Worm (Caenorhabditis elegans): ENCODE results near the gene F14D2.7.
"Not testable (repeated sequence)": the region's sequence is repeated elsewhere in the genome, so short reads cannot be mapped to it uniquely, and the experiment has no call there.

Gene F14D2.7

ce11 chrII:3299457-3299856 lies 39.0 kb downstream of the F14D2.7 start, which contains the start of gene btb-22:
btb-22 (plus strand) TSS chrII:3299757.
- TF ChIP-seq ceh-13 (GFP tag; optimal IDR thresholded peaks at IDR 0.05), result no peak
- no peak for TF ChIP-seq hmg-4 (GFP tag; optimal IDR thresholded peaks at IDR 0.05)
- TF ChIP-seq scrt-1 (GFP tag; IDR thresholded peaks at IDR 0.05), result no peak
- TF ChIP-seq tbx-11 (GFP tag; IDR thresholded peaks at IDR 0.05), result no peak
- no peak for TF ChIP-seq sea-1 (GFP tag; conservative IDR thresholded peaks at IDR 0.05)
- no peak for TF ChIP-seq F13C5.2 (tag; optimal IDR thresholded peaks at IDR 0.05)
- no peak for TF ChIP-seq aly-1 (tag; optimal IDR thresholded peaks at IDR 0.05)
- TF ChIP-seq ceh-36 (tag; optimal IDR thresholded peaks at IDR 0.05), result no peak

- no peak for TF ChIP-seq ceh-36 (tag; optimal IDR thresholded peaks at IDR 0.05)
- TF ChIP-seq flt-1 (GFP tag; IDR thresholded peaks at IDR 0.05), result no peak
- TF ChIP-seq scrt-1 (GFP tag; IDR thresholded peaks at IDR 0.05), result no peak
- no peak for TF ChIP-seq hnd-1 (tag; optimal IDR thresholded peaks at IDR 0.05)
- TF ChIP-seq F13C5.2 (tag; optimal IDR thresholded peaks at IDR 0.05), result no peak
- no peak for TF ChIP-seq hmbx-1 (tag; optimal IDR thresholded peaks at IDR 0.05)
- no peak for TF ChIP-seq hmg-4 (GFP tag; optimal IDR thresholded peaks at IDR 0.05)
- TF ChIP-seq ets-7 (tag; optimal IDR thresholded peaks at IDR 0.05), result no peak
- TF ChIP-seq ama-1 (optimal IDR thresholded peaks at IDR 0.05), result no peak
- no peak for TF ChIP-seq tbx-37 (GFP tag; conservative IDR thresholded peaks at IDR 0.05)
- TF ChIP-seq aly-1 (tag; optimal IDR thresholded peaks at IDR 0.05), result no peak
- TF ChIP-seq ceh-13 (GFP tag; optimal IDR thresholded peaks at IDR 0.05), result no peak
- no peak for TF ChIP-seq sea-1 (GFP tag; conservative IDR thresholded peaks at IDR 0.05)
- TF ChIP-seq B0310.2 (tag; optimal IDR thresholded peaks at IDR 0.05), result no peak
- no peak for TF ChIP-seq tra-4 (tag; optimal IDR thresholded peaks at IDR 0.05)
Observed at ce11 chrII:3297914-3298313, 40.5 kb downstream of the F14D2.7 start, which contains the start of gene btb-18. btb-18 (plus strand) TSS chrII:3298214.

ce11 chrII:3296644-3297043 lies 41.8 kb downstream of the F14D2.7 start, which contains the start of gene btb-16:
btb-16 (plus strand) TSS chrII:3296883.
- no peak for TF ChIP-seq hmg-4 (GFP tag; optimal IDR thresholded peaks at IDR 0.05)
- no peak for TF ChIP-seq tbx-37 (GFP tag; conservative IDR thresholded peaks at IDR 0.05)
- TF ChIP-seq pes-1 (GFP tag; IDR thresholded peaks at IDR 0.05), result no peak
- no peak for TF ChIP-seq sea-1 (GFP tag; conservative IDR thresholded peaks at IDR 0.05)

DNA sequence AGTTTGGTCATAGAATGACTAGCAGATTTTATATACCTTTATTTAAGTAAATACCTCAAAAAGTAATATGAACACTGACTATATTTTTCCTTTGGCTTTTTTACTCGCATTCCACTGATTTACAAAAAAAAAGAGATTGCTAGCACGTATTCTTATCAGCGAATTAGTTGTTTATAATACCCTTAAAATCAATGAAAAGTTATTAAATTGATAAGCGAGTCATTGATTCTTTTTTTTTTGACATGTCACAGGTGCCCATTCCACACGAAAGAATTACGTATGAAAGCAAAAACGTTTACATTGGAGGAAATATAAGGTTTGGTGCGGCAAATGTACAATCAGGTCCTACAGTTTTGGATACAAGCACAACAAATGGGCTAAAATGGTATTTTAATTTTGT lies 43.3 kb downstream of the F14D2.7 start, which contains the start of gene btb-17:
TSS of gene btb-17 (plus strand) at position 213 of the 400 bp plus-strand sequence.
- TF ChIP-seq pes-1 (GFP tag; IDR thresholded peaks at IDR 0.05) (no peak), ceh-36 (tag; optimal IDR thresholded peaks at IDR 0.05) (no peak), hnd-1 (tag; optimal IDR thresholded peaks at IDR 0.05) (no peak), scrt-1 (GFP tag; IDR thresholded peaks at IDR 0.05) (no peak), tra-4 (tag; optimal IDR thresholded peaks at IDR 0.05) (no peak), ama-1 (optimal IDR thresholded peaks at IDR 0.05) (no peak), aly-1 (tag; optimal IDR thresholded peaks at IDR 0.05) (no peak), sea-1 (GFP tag; conservative IDR thresholded peaks at IDR 0.05) (no peak), hmbx-1 (tag; optimal IDR thresholded peaks at IDR 0.05) (no peak), ceh-13 (GFP tag; optimal IDR thresholded peaks at IDR 0.05) (no peak), tbx-11 (GFP tag; IDR thresholded peaks at IDR 0.05) (no peak), hmg-4 (GFP tag; optimal IDR thresholded peaks at IDR 0.05) (no peak), F13C5.2 (tag; optimal IDR thresholded peaks at IDR 0.05) (no peak), ets-7 (tag; optimal IDR thresholded peaks at IDR 0.05) (no peak), flt-1 (GFP tag; IDR thresholded peaks at IDR 0.05) (no peak), tbx-37 (GFP tag; conservative IDR thresholded peaks at IDR 0.05) (no peak)

ce11 chrII:3290544-3290943 lies 47.9 kb downstream of the F14D2.7 start, which contains the start of gene F39E9.14:
F39E9.14 (minus strand) TSS chrII:3290644.
- not testable (repeated sequence) for TF ChIP-seq tra-4 (tag; optimal IDR thresholded peaks at IDR 0.05); pes-1 (GFP tag; IDR thresholded peaks at IDR 0.05); flt-1 (GFP tag; IDR thresholded peaks at IDR 0.05)

All from whole organism, early embryonic.